Fruit fly (Drosophila melanogaster) whole organism, embryonic: Measurements from ENCODE around the gene CG13829.
A peak's percentile ranks its signal among the peaks of the same experiment; 100 is the strongest.

Experiments used
- B-H1 ChIP-seq: fragments of 200-800 bp; sonication (Bioruptor generic); IDR thresholded peaks from 3 replicates; pipeline ENCODE4 v1.3.6; 2022; ENCODE audit warnings: missing biosample characterization, missing genetic modification characterization
- Blimp-1 ChIP-seq: fragments of 200-800 bp; sonication (Bioruptor generic); optimal IDR thresholded peaks from 3 replicates; lab custom pipeline; 2018; ENCODE audit warnings: missing biosample characterization, missing genetic modification characterization, mild to moderate bottlenecking, moderate library complexity, missing genetic modification reagents
- CG11456 ChIP-seq: fragments of 200-800 bp; sonication (Bioruptor generic); IDR thresholded peaks from 3 replicates; pipeline ENCODE4 v1.3.6; 2022; ENCODE audit warnings: missing biosample characterization, missing genetic modification characterization
- CG12659 ChIP-seq: fragments of 200-800 bp; sonication (Bioruptor generic); optimal IDR thresholded peaks from 3 replicates; lab custom pipeline; 2017; ENCODE audit warnings: mild to moderate bottlenecking, missing biosample characterization, missing genetic modification reagents, missing genetic modification characterization
- CG12769 ChIP-seq: fragments of 200-800 bp; sonication (Bioruptor generic); optimal IDR thresholded peaks from 2 replicates; lab custom pipeline; 2019; ENCODE audit warnings: missing biosample characterization, mild to moderate bottlenecking, missing genetic modification characterization, moderate library complexity
- CG13287 ChIP-seq: fragments of 200-800 bp; sonication (Bioruptor generic); IDR thresholded peaks from 2 replicates; pipeline ENCODE4 v1.3.6; 2022; ENCODE audit warnings: missing biosample characterization, missing genetic modification characterization; ENCODE audit not compliant: partially characterized antibody
- CG13424 ChIP-seq: fragments of 200-800 bp; sonication (Bioruptor generic); optimal IDR thresholded peaks from 2 replicates; lab custom pipeline; 2019; ENCODE audit warnings: missing biosample characterization, mild to moderate bottlenecking, missing genetic modification characterization, moderate library complexity
- CG1529 ChIP-seq: fragments of 200-800 bp; sonication (Bioruptor generic); optimal IDR thresholded peaks from 3 replicates; lab custom pipeline; 2018; ENCODE audit warnings: missing biosample characterization, missing genetic modification characterization
- CG17186 ChIP-seq: fragments of 200-800 bp; sonication (Bioruptor generic); optimal IDR thresholded peaks from 3 replicates; lab custom pipeline; 2017; ENCODE audit warnings: missing biosample characterization, missing genetic modification reagents, missing genetic modification characterization
- CG18262 ChIP-seq: fragments of 200-800 bp; optimal IDR thresholded peaks from 3 replicates; lab custom pipeline; 2019; ENCODE audit warnings: missing biosample characterization, mild to moderate bottlenecking, missing genetic modification characterization, moderate library complexity
- CG31365 ChIP-seq: fragments of 200-800 bp; sonication (Bioruptor generic); optimal IDR thresholded peaks from 2 replicates; lab custom pipeline; 2018; ENCODE audit warnings: missing biosample characterization, mild to moderate bottlenecking, missing genetic modification characterization
- CG3163 ChIP-seq: fragments of 200-800 bp; sonication (Bioruptor generic); optimal IDR thresholded peaks from 3 replicates; lab custom pipeline; 2016; ENCODE audit warnings: missing biosample characterization, missing genetic modification characterization
- CG4820 ChIP-seq: fragments of 200-800 bp; sonication (Bioruptor generic); optimal IDR thresholded peaks from 3 replicates; lab custom pipeline; 2016; ENCODE audit warnings: missing biosample characterization, missing genetic modification characterization
- CG6683 ChIP-seq: fragments of 200-800 bp; sonication (Bioruptor generic); optimal IDR thresholded peaks from 2 replicates; lab custom pipeline; 2017; ENCODE audit warnings: missing biosample characterization, mild to moderate bottlenecking, missing genetic modification characterization, missing genetic modification reagents
- CG6791 ChIP-seq: fragments of 200-800 bp; sonication (Bioruptor generic); IDR thresholded peaks from 3 replicates; pipeline ENCODE4 v1.3.6; 2022; ENCODE audit warnings: missing biosample characterization, missing genetic modification characterization; ENCODE audit not compliant: partially characterized antibody
- CG8944 ChIP-seq: fragments of 200-800 bp; sonication (Bioruptor generic); optimal IDR thresholded peaks from 3 replicates; lab custom pipeline; 2016; ENCODE audit warnings: missing biosample characterization, missing genetic modification characterization
- CG9932 ChIP-seq: fragments of 200-800 bp; sonication (Bioruptor generic); IDR thresholded peaks from 2 replicates; pipeline ENCODE4 v1.3.6; 2022; ENCODE audit warnings: missing biosample characterization, missing genetic modification characterization
- CHES-1-like ChIP-seq: fragments of 200-800 bp; sonication (Bioruptor generic); optimal IDR thresholded peaks from 2 replicates; lab custom pipeline; 2016; ENCODE audit warnings: missing biosample characterization, missing genetic modification characterization
- Chrac-16 ChIP-seq: fragments of 200-800 bp; sonication (Bioruptor generic); optimal IDR thresholded peaks from 3 replicates; lab custom pipeline; 2016; ENCODE audit warnings: missing biosample characterization, missing genetic modification characterization
- CkIIα-i1 ChIP-seq: fragments of 200-800 bp; sonication (Bioruptor generic); IDR thresholded peaks from 2 replicates; pipeline ENCODE4 v1.3.6; 2022; ENCODE audit warnings: missing biosample characterization, missing genetic modification characterization
- Fer3 ChIP-seq: fragments of 200-800 bp; sonication (Bioruptor generic); optimal IDR thresholded peaks from 2 replicates; lab custom pipeline; 2018; ENCODE audit warnings: missing biosample characterization, mild to moderate bottlenecking, missing genetic modification characterization, moderate library complexity
- H15 ChIP-seq: fragments of 200-800 bp; sonication (Bioruptor generic); IDR thresholded peaks from 3 replicates; pipeline ENCODE4 v1.3.6; 2022; ENCODE audit warnings: missing biosample characterization, missing genetic modification characterization
- HLH54F ChIP-seq: fragments of 200-800 bp; sonication (Bioruptor generic); optimal IDR thresholded peaks from 3 replicates; lab custom pipeline; 2016; ENCODE audit warnings: missing biosample characterization, missing genetic modification characterization
- Hr3 ChIP-seq: fragments of 200-800 bp; sonication (Bioruptor generic); optimal IDR thresholded peaks from 3 replicates; lab custom pipeline; 2016; ENCODE audit warnings: missing biosample characterization, missing genetic modification characterization
- Hr39 ChIP-seq: fragments of >200 bp; optimal IDR thresholded peaks from 2 replicates; lab custom pipeline; 2017
- Mes4 ChIP-seq: fragments of 200-800 bp; sonication (Bioruptor generic); optimal IDR thresholded peaks from 2 replicates; lab custom pipeline; 2016; ENCODE audit warnings: missing biosample characterization, missing genetic modification characterization
- Nf-YA ChIP-seq: fragments of 200-800 bp; sonication (Bioruptor generic); IDR thresholded peaks from 2 replicates; pipeline ENCODE4 v1.3.6; 2022; ENCODE audit warnings: missing biosample characterization, missing genetic modification characterization
- Nf-YC ChIP-seq: fragments of 200-800 bp; optimal IDR thresholded peaks from 3 replicates; lab custom pipeline; 2019; ENCODE audit warnings: missing biosample characterization, mild to moderate bottlenecking, missing genetic modification characterization, moderate library complexity
- NfI ChIP-seq: fragments of 200-800 bp; sonication (Bioruptor generic); optimal IDR thresholded peaks from 3 replicates; lab custom pipeline; 2018; ENCODE audit warnings: missing biosample characterization, mild to moderate bottlenecking, missing genetic modification characterization, moderate library complexity
- Rx ChIP-seq: fragments of 200-800 bp; sonication (Bioruptor generic); IDR thresholded peaks from 2 replicates; pipeline ENCODE4 v1.3.6; 2022; ENCODE audit warnings: missing biosample characterization, missing genetic modification characterization
- YL-1 ChIP-seq: fragments of 200-800 bp; sonication (Bioruptor generic); optimal IDR thresholded peaks from 3 replicates; lab custom pipeline; 2017; ENCODE audit warnings: missing biosample characterization, mild to moderate bottlenecking, missing genetic modification characterization
- ci ChIP-seq: fragments of 200-800 bp; sonication (Bioruptor generic); IDR thresholded peaks from 3 replicates; pipeline ENCODE4 v1.3.6; 2022; ENCODE audit warnings: missing biosample characterization, missing genetic modification characterization
- eve ChIP-seq, 2 experiments: fragments of >200 bp; optimal IDR thresholded peaks; 2 replicates each; lab custom pipeline; 2017; ENCODE audit warnings: missing biosample characterization in 2 of 2, missing genetic modification characterization in 2 of 2
- ewg ChIP-seq: fragments of 200-800 bp; sonication (Bioruptor generic); optimal IDR thresholded peaks from 3 replicates; lab custom pipeline; 2017; ENCODE audit warnings: mild to moderate bottlenecking, missing biosample characterization, missing genetic modification reagents, missing genetic modification characterization
- grau ChIP-seq: fragments of 200-800 bp; optimal IDR thresholded peaks from 3 replicates; lab custom pipeline; 2019; ENCODE audit warnings: missing biosample characterization, mild to moderate bottlenecking, missing genetic modification characterization, moderate library complexity
- gsb ChIP-seq: fragments of 200-800 bp; sonication (Bioruptor generic); IDR thresholded peaks from 2 replicates; pipeline ENCODE4 v1.3.6; 2022; ENCODE audit warnings: missing biosample characterization, missing genetic modification characterization
- peb ChIP-seq: fragments of 200-800 bp; sonication (Bioruptor generic); IDR thresholded peaks from 2 replicates; pipeline ENCODE4 v1.3.6; 2022; ENCODE audit warnings: missing biosample characterization, missing genetic modification characterization
- prd ChIP-seq, 3 experiments: fragments of >200 bp in 2 of 3; fragments of 200-800 bp in 1 of 3; sonication (Bioruptor generic) in 1 of 3; optimal IDR thresholded peaks in 2 of 3; IDR thresholded peaks in 1 of 3; 2 replicates in 2 of 3; 3 replicates in 1 of 3; pipeline versions ENCODE4 v1.3.6 to Lab custom; 2017 to 2022; ENCODE audit warnings: missing biosample characterization in 1 of 3, missing genetic modification characterization in 1 of 3
- sd ChIP-seq: fragments of 200-800 bp; sonication (Bioruptor generic); optimal IDR thresholded peaks from 3 replicates; lab custom pipeline; 2018; ENCODE audit warnings: missing biosample characterization, mild to moderate bottlenecking, missing genetic modification characterization, moderate library complexity
- slou ChIP-seq: fragments of 200-800 bp; sonication (Bioruptor generic); optimal IDR thresholded peaks from 3 replicates; lab custom pipeline; 2016; ENCODE audit warnings: missing biosample characterization, missing genetic modification characterization
- so ChIP-seq: fragments of 200-800 bp; sonication (Bioruptor generic); IDR thresholded peaks from 3 replicates; pipeline ENCODE4 v1.3.6; 2022; ENCODE audit warnings: missing biosample characterization, missing genetic modification characterization
- tna ChIP-seq: fragments of 200-800 bp; sonication (Bioruptor generic); IDR thresholded peaks from 2 replicates; pipeline ENCODE4 v1.3.6; 2022; ENCODE audit warnings: missing biosample characterization, missing genetic modification characterization; ENCODE audit not compliant: partially characterized antibody
- unc-4 ChIP-seq: fragments of 200-800 bp; sonication (Bioruptor generic); IDR thresholded peaks from 2 replicates; pipeline ENCODE4 v1.3.6; 2022; ENCODE audit warnings: missing biosample characterization, missing genetic modification characterization; ENCODE audit not compliant: partially characterized antibody
- wor ChIP-seq: fragments of 200-800 bp; sonication (Bioruptor generic); IDR thresholded peaks from 2 replicates; pipeline ENCODE4 v1.3.6; 2022; ENCODE audit warnings: missing biosample characterization, missing genetic modification characterization
- z ChIP-seq: fragments of 200-800 bp; sonication (Bioruptor generic); IDR thresholded peaks from 3 replicates; pipeline ENCODE4 v1.3.6; 2022; ENCODE audit warnings: missing biosample characterization, missing genetic modification characterization
- zf30C ChIP-seq: fragments of 200-800 bp; sonication (Bioruptor generic); optimal IDR thresholded peaks from 3 replicates; lab custom pipeline; 2018; ENCODE audit warnings: missing biosample characterization, mild to moderate bottlenecking, missing genetic modification characterization

The CG13829 gene

DNA sequence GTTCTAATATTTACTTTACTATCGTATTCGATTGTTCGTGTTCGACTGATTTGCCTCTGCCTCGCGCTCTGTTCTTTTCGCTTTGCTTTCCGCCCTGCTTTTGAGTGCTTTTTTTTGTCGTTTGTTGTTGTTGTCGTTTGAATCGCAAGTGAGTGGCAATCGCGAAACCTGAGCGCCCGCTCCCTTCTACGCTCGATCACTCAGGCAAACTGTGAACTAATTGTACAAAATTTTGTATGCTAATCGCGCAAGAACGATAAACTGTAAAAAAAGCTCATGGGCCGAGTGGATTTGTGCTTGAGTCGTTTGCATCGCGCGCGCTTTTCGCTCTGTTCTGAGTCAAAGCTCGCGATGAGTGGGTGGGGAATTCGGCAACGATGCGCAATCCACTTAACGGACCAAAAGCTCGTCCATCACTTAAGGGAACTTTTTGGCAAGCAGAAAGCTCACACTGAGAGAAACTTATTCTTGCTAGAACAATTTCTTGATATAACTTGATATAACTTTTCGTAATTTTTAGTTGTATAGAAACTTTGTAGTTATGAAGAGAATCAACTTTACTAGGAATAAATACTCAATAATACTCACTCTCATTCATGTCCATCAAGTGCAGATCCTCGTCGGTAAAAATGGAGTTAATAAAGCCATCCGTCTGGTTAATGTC is 30.1 kb upstream of the CG13829 start (continued):
- TF ChIP-seq slou (GFP tag; lab: Kevin White, UChicago) = no peak
- TF ChIP-seq Nf-YA (GFP tag; lab: Robert Waterston, UW) = no peak
- no peak for TF ChIP-seq H15
- TF ChIP-seq eve (GFP tag; optimal IDR thresholded peaks at IDR 0.05; lab: Kevin White, UChicago) = no peak
- no peak for TF ChIP-seq wor
- no peak for TF ChIP-seq gsb
- no peak for TF ChIP-seq Hr3
- TF ChIP-seq sd (tag; lab: Kevin White, UChicago) = peak; percentile 28
- TF ChIP-seq grau = peak; percentile 51
- TF ChIP-seq peb (GFP tag; lab: Robert Waterston, UW) = no peak
- TF ChIP-seq ewg (GFP tag; lab: Kevin White, UChicago) = no peak
- peak; percentile 16; the same call in 1 of the 2 replicates for TF ChIP-seq tna (GFP tag; lab: Robert Waterston, UW)
- no peak for TF ChIP-seq Hr39 (lab: Kevin White, UChicago)
- TF ChIP-seq CG31365 (tag; lab: Kevin White, UChicago) = no peak
- no peak for TF ChIP-seq so (GFP tag; lab: Robert Waterston, UW)
- peak; percentile 40; the same call in 1 of the 2 replicates for TF ChIP-seq unc-4 (GFP tag; lab: Robert Waterston, UW)
- TF ChIP-seq CG9932 (GFP tag; lab: Robert Waterston, UW) = peak; percentile 67
- TF ChIP-seq zf30C = peak; percentile 76
- 0 out of 3 replicates have a peak, but pooled peaks have one; percentile 46 for TF ChIP-seq ci (GFP tag; lab: Robert Waterston, UW)
- TF ChIP-seq Nf-YC (tag; lab: Kevin White, UChicago) = peak; percentile 11
- no peak for TF ChIP-seq CG8944 (GFP tag; lab: Kevin White, UChicago)
- peak; percentile 26 for TF ChIP-seq CG12659 (GFP tag; lab: Kevin White, UChicago)
- TF ChIP-seq CG4820 (GFP tag; lab: Kevin White, UChicago) = no peak
- peak; percentile 36; the same call in 1 of the 2 replicates for TF ChIP-seq CG13287 (GFP tag; lab: Robert Waterston, UW)
- TF ChIP-seq CG6683 (GFP tag; lab: Kevin White, UChicago) = no peak
- TF ChIP-seq Blimp-1 (GFP tag; lab: Kevin White, UChicago) = peak; percentile 9
- no peak for TF ChIP-seq CkIIα-i1 (GFP tag; lab: Robert Waterston, UW)
- no peak for TF ChIP-seq CG1529 (GFP tag; lab: Kevin White, UChicago)
- peak; percentile 40 for TF ChIP-seq Fer3 (tag; lab: Kevin White, UChicago)
- peak; percentile 21 for TF ChIP-seq CG18262 (tag; lab: Kevin White, UChicago)
- peak; percentile 21 for TF ChIP-seq CG13424 (tag; lab: Kevin White, UChicago)
- TF ChIP-seq CG17186 = no peak
- TF ChIP-seq CG3163 (GFP tag; lab: Kevin White, UChicago) = no peak
- no peak for TF ChIP-seq CHES-1-like
- no peak for TF ChIP-seq Mes4 (GFP tag; lab: Kevin White, UChicago)
- no peak for TF ChIP-seq B-H1 (GFP tag; lab: Robert Waterston, UW)
- TF ChIP-seq Rx (GFP tag; lab: Robert Waterston, UW) = 0 out of 2 replicates have a peak, but pooled peaks have one; percentile 12
- no peak for TF ChIP-seq YL-1 (GFP tag; lab: Kevin White, UChicago)
- peak; percentile 98 for TF ChIP-seq z (GFP tag; lab: Robert Waterston, UW)
- peak; percentile 4 for TF ChIP-seq NfI (GFP tag; lab: Kevin White, UChicago)
- peak; percentile 63 for TF ChIP-seq CG12769
- no peak for TF ChIP-seq CG6791 (GFP tag; lab: Robert Waterston, UW)
- TF ChIP-seq prd (optimal IDR thresholded peaks at IDR 0.05; lab: Kevin White, UChicago) = no peak
- 0 out of 3 replicates have a peak, but pooled peaks have one; percentile 7 for TF ChIP-seq prd (GFP tag; IDR thresholded peaks at IDR 0.05; lab: Robert Waterston, UW)
- 0 out of 3 replicates have a peak, but pooled peaks have one; percentile 24 for TF ChIP-seq CG11456 (GFP tag; lab: Robert Waterston, UW)
- peak; percentile 21 for TF ChIP-seq HLH54F
- TF ChIP-seq Chrac-16 (GFP tag; lab: Kevin White, UChicago) = peak; percentile 9
- TF ChIP-seq, all 482 proteins: peak for 111
